Worm (Caenorhabditis elegans) whole organism, young adult: ENCODE data around the gene C52E4.12.

ENCODE experiments used
- B0035.1 ChIP-seq: sonication (generic microtip); optimal IDR thresholded peaks from 2 replicates; lab custom pipeline; 2016; ENCODE audit warnings: missing genetic modification characterization, mild to moderate bottlenecking, missing compliant biosample characterization, missing genotype, missing genetic modification reagents
- B0261.1 ChIP-seq: sonication (generic microtip); optimal IDR thresholded peaks from 2 replicates; lab custom pipeline; 2016; ENCODE audit warnings: mild to moderate bottlenecking, missing genetic modification characterization, moderate library complexity, missing compliant biosample characterization
- B0336.3 ChIP-seq: fragments of 200-800 bp; sonication (Bioruptor generic); IDR thresholded peaks from 2 replicates; pipeline ENCODE4 v1.3.6; 2022; ENCODE audit warnings: missing genetic modification characterization, missing compliant biosample characterization
- C06A6.2 ChIP-seq: fragments of 200-800 bp; sonication (Bioruptor generic); conservative IDR thresholded peaks from 2 replicates; pipeline ENCODE4 v1.3.6; 2022; ENCODE audit warnings: missing genetic modification characterization, missing compliant biosample characterization
- C17E4.6 ChIP-seq: fragments of 200-800 bp; sonication (Bioruptor generic); IDR thresholded peaks from 2 replicates; pipeline ENCODE4 v1.3.6; 2022; ENCODE audit warnings: missing genetic modification reagents, missing genetic modification characterization, missing compliant biosample characterization
- D2030.7 ChIP-seq: fragments of 200-800 bp; sonication (Bioruptor generic); IDR thresholded peaks from 2 replicates; pipeline ENCODE4 v1.3.6; 2022; ENCODE audit warnings: missing genetic modification reagents, missing genetic modification characterization, missing compliant biosample characterization
- F57C9.4 ChIP-seq: sonication (generic microtip); optimal IDR thresholded peaks from 2 replicates; lab custom pipeline; 2017; ENCODE audit warnings: mild to moderate bottlenecking, missing genetic modification characterization, missing compliant biosample characterization
- K11D2.4 ChIP-seq: fragments of 200-800 bp; sonication (Bioruptor generic); IDR thresholded peaks from 2 replicates; pipeline ENCODE4 v1.3.6; 2022; ENCODE audit warnings: missing genetic modification reagents, missing genetic modification characterization, missing compliant biosample characterization
- K12H6.12 ChIP-seq: fragments of 200-800 bp; sonication (Bioruptor generic); optimal IDR thresholded peaks from 2 replicates; lab custom pipeline; 2018; ENCODE audit warnings: mild to moderate bottlenecking, missing genetic modification characterization, missing compliant biosample characterization
- T07F8.4 ChIP-seq: sonication (generic microtip); optimal IDR thresholded peaks from 2 replicates; lab custom pipeline; 2016; ENCODE audit warnings: mild to moderate bottlenecking, missing genetic modification characterization, moderate library complexity, missing compliant biosample characterization
- Y53F4B.3 ChIP-seq: fragments of 200-800 bp; sonication (Bioruptor generic); IDR thresholded peaks from 2 replicates; pipeline ENCODE4 v1.3.6; 2022; ENCODE audit warnings: missing genetic modification reagents, missing genetic modification characterization, missing compliant biosample characterization
- Y53G8AR.9 ChIP-seq: fragments of 200-800 bp; sonication (Bioruptor generic); conservative IDR thresholded peaks from 2 replicates; pipeline ENCODE4 v1.3.6; 2022; ENCODE audit warnings: missing genetic modification reagents, missing genetic modification characterization, missing compliant biosample characterization
- Y67H2A.10 ChIP-seq: fragments of 200-800 bp; sonication (Bioruptor generic); conservative IDR thresholded peaks from 2 replicates; pipeline ENCODE4 v1.3.6; 2022; ENCODE audit warnings: missing genetic modification reagents, missing genetic modification characterization, missing compliant biosample characterization
- Y79H2A.3 ChIP-seq: fragments of 200-800 bp; sonication (Bioruptor generic); conservative IDR thresholded peaks from 2 replicates; pipeline ENCODE4 v1.3.6; 2022; ENCODE audit warnings: missing genetic modification reagents, missing genetic modification characterization, missing compliant biosample characterization
- Y95B8A.8 ChIP-seq: fragments of 200-800 bp; sonication (Bioruptor generic); IDR thresholded peaks from 2 replicates; pipeline ENCODE4 v1.3.6; 2022; ENCODE audit warnings: missing genetic modification reagents, missing genetic modification characterization, missing compliant biosample characterization
- athp-1 ChIP-seq: sonication (generic microtip); optimal IDR thresholded peaks from 2 replicates; lab custom pipeline; 2017; ENCODE audit warnings: mild to moderate bottlenecking, missing genetic modification characterization, missing compliant biosample characterization
- attf-5 ChIP-seq: fragments of 200-800 bp; sonication (Bioruptor generic); optimal IDR thresholded peaks from 2 replicates; lab custom pipeline; 2018; ENCODE audit warnings: mild to moderate bottlenecking, missing genetic modification characterization, missing compliant biosample characterization
- bed-1 ChIP-seq: fragments of 200-800 bp; sonication (Bioruptor generic); IDR thresholded peaks from 2 replicates; pipeline ENCODE4 v1.3.6; 2022; ENCODE audit warnings: missing genetic modification reagents, missing genetic modification characterization, missing compliant biosample characterization
- ccch-3 ChIP-seq: fragments of 200-800 bp; sonication (Bioruptor generic); optimal IDR thresholded peaks from 2 replicates; lab custom pipeline; 2018; ENCODE audit warnings: mild to moderate bottlenecking, missing genetic modification characterization, missing compliant biosample characterization
- cebp-1 ChIP-seq, 2 experiments: fragments of 200-800 bp in 1 of 2; sonication (Bioruptor generic) in 1 of 2; sonication (generic microtip) in 1 of 2; IDR thresholded peaks in 1 of 2; optimal IDR thresholded peaks in 1 of 2; 2 replicates each; pipeline versions ENCODE4 v1.3.6 to Lab custom; 2017 to 2022; ENCODE audit warnings: missing compliant biosample characterization in 2 of 2, missing genetic modification characterization in 2 of 2, mild to moderate bottlenecking in 1 of 2, missing genetic modification reagents in 1 of 2, moderate library complexity in 1 of 2
- ceh-27 ChIP-seq: fragments of 200-800 bp; sonication (Bioruptor generic); optimal IDR thresholded peaks from 2 replicates; lab custom pipeline; 2018; ENCODE audit warnings: mild to moderate bottlenecking, missing genetic modification characterization, moderate library complexity, missing compliant biosample characterization
- chd-7 ChIP-seq: sonication (generic microtip); optimal IDR thresholded peaks from 2 replicates; lab custom pipeline; 2016; ENCODE audit warnings: mild to moderate bottlenecking, missing genetic modification characterization, moderate library complexity, missing compliant biosample characterization
- egl-44 ChIP-seq: fragments of 200-800 bp; sonication (Bioruptor generic); IDR thresholded peaks from 2 replicates; pipeline ENCODE4 v1.3.6; 2022; ENCODE audit warnings: missing genetic modification reagents, missing genetic modification characterization, missing compliant biosample characterization
- egrh-3 ChIP-seq: fragments of 200-800 bp; sonication (Bioruptor generic); IDR thresholded peaks from 2 replicates; pipeline ENCODE4 v1.3.6; 2022; ENCODE audit warnings: missing genetic modification reagents, missing genetic modification characterization, missing compliant biosample characterization
- ekl-4 ChIP-seq: fragments of 200-800 bp; sonication (Bioruptor generic); IDR thresholded peaks from 2 replicates; pipeline ENCODE4 v1.3.6; 2022; ENCODE audit warnings: missing genetic modification reagents, missing genetic modification characterization, missing compliant biosample characterization
- hmg-20 ChIP-seq: fragments of 200-800 bp; sonication (Bioruptor generic); IDR thresholded peaks from 2 replicates; pipeline ENCODE4 v1.3.6; 2022; ENCODE audit warnings: missing genetic modification reagents, missing genetic modification characterization, missing compliant biosample characterization
- hrde-1 ChIP-seq: sonication (generic microtip); optimal IDR thresholded peaks from 2 replicates; lab custom pipeline; 2016; ENCODE audit warnings: missing genetic modification characterization, mild to moderate bottlenecking, missing compliant biosample characterization, moderate library complexity, missing genotype, missing genetic modification reagents, borderline replicate concordance
- lin-35 ChIP-seq, 3 experiments: fragments of 150-350 bp in 2 of 3; sonication (generic microtip) in 1 of 3; optimal IDR thresholded peaks; 2 replicates each; lab custom pipeline; 2014 to 2018; ENCODE audit warnings: missing biosample characterization in 3 of 3, missing genetic modification characterization in 3 of 3, missing genetic modification reagents in 3 of 3
- lin-40 ChIP-seq: sonication (generic microtip); optimal IDR thresholded peaks from 2 replicates; lab custom pipeline; 2016; ENCODE audit warnings: missing genetic modification characterization, mild to moderate bottlenecking, missing compliant biosample characterization, missing genotype, missing genetic modification reagents
- lir-1 ChIP-seq: fragments of 200-800 bp; sonication (Bioruptor generic); conservative IDR thresholded peaks from 2 replicates; pipeline ENCODE4 v1.3.6; 2022; ENCODE audit warnings: missing genetic modification reagents, missing genetic modification characterization, missing compliant biosample characterization
- madf-6 ChIP-seq: fragments of 200-800 bp; sonication (Bioruptor generic); IDR thresholded peaks from 2 replicates; pipeline ENCODE4 v1.3.6; 2022; ENCODE audit warnings: missing genetic modification reagents, missing genetic modification characterization, missing compliant biosample characterization
- mcd-1 ChIP-seq: fragments of 200-800 bp; sonication (Bioruptor generic); IDR thresholded peaks from 2 replicates; pipeline ENCODE4 v1.3.6; 2022; ENCODE audit warnings: missing genetic modification reagents, missing genetic modification characterization, missing compliant biosample characterization
- mes-4 ChIP-seq: sonication (generic microtip); optimal IDR thresholded peaks from 2 replicates; lab custom pipeline; 2016; ENCODE audit warnings: missing genotype, missing genetic modification characterization, missing compliant biosample characterization
- nfyb-1 ChIP-seq: fragments of 200-800 bp; sonication (Bioruptor generic); IDR thresholded peaks from 2 replicates; pipeline ENCODE4 v1.3.6; 2022; ENCODE audit warnings: missing genetic modification reagents, missing genetic modification characterization, missing compliant biosample characterization
- pbrm-1 ChIP-seq: fragments of 200-800 bp; sonication (Bioruptor generic); IDR thresholded peaks from 2 replicates; pipeline ENCODE4 v1.3.6; 2022; ENCODE audit warnings: missing genetic modification reagents, missing genetic modification characterization, missing compliant biosample characterization
- pha-4 ChIP-seq: fragments of 150-350 bp; sonication (generic microtip); optimal IDR thresholded peaks from 2 replicates; lab custom pipeline; 2014; ENCODE audit warnings: missing biosample characterization, missing genetic modification reagents, missing genetic modification characterization
- rcor-1 ChIP-seq: fragments of 200-800 bp; sonication (Bioruptor generic); IDR thresholded peaks from 2 replicates; pipeline ENCODE4 v1.3.6; 2022; ENCODE audit warnings: missing genetic modification reagents, missing genetic modification characterization, missing compliant biosample characterization
- rec-8 ChIP-seq, 2 experiments: sonication (generic microtip); optimal IDR thresholded peaks; 2 replicates each; lab custom pipeline; 2016; ENCODE audit warnings: mild to moderate bottlenecking in 2 of 2, missing genetic modification characterization in 2 of 2, missing genetic modification reagents in 2 of 2, missing genotype in 2 of 2, missing biosample characterization in 1 of 2, missing compliant biosample characterization in 1 of 2, moderate library complexity in 1 of 2
- snpc-1.1 ChIP-seq: sonication (generic microtip); optimal IDR thresholded peaks from 2 replicates; lab custom pipeline; 2017; ENCODE audit warnings: missing genetic modification characterization, mild to moderate bottlenecking, missing compliant biosample characterization, antibody characterized with exemption, moderate library complexity, missing genotype, missing genetic modification reagents; ENCODE audit not compliant: insufficient read depth
- snpc-1.3 ChIP-seq: sonication (generic microtip); optimal IDR thresholded peaks from 2 replicates; lab custom pipeline; 2017; ENCODE audit warnings: missing genetic modification characterization, mild to moderate bottlenecking, missing compliant biosample characterization, antibody characterized with exemption, moderate library complexity, missing genotype, missing genetic modification reagents; ENCODE audit not compliant: insufficient read depth
- snpc-4 ChIP-seq, 5 experiments: fragments of 150-350 bp in 1 of 5; sonication (generic microtip) in 4 of 5; optimal IDR thresholded peaks; 2 replicates each; lab custom pipeline; 2014 to 2018; ENCODE audit warnings: missing genetic modification characterization in 5 of 5, missing biosample characterization in 3 of 5, antibody characterized with exemption in 2 of 5, mild to moderate bottlenecking in 2 of 5, missing compliant biosample characterization in 2 of 5, missing genotype in 2 of 5, moderate library complexity in 2 of 5, missing genetic modification reagents in 1 of 5
- tlf-1 ChIP-seq: fragments of 200-800 bp; sonication (Bioruptor generic); optimal IDR thresholded peaks from 2 replicates; lab custom pipeline; 2018; ENCODE audit warnings: mild to moderate bottlenecking, missing genetic modification characterization, missing compliant biosample characterization
- ztf-18 ChIP-seq: sonication (generic microtip); optimal IDR thresholded peaks from 2 replicates; lab custom pipeline; 2016; ENCODE audit warnings: missing genotype, mild to moderate bottlenecking, missing genetic modification characterization, missing compliant biosample characterization
- ztf-22 ChIP-seq: fragments of 200-800 bp; sonication (Bioruptor generic); optimal IDR thresholded peaks from 2 replicates; lab custom pipeline; 2018; ENCODE audit warnings: mild to moderate bottlenecking, missing genetic modification characterization, moderate library complexity, missing compliant biosample characterization
- ztf-25 ChIP-seq: fragments of 200-800 bp; sonication (Bioruptor generic); IDR thresholded peaks from 2 replicates; pipeline ENCODE4 v1.3.6; 2022; ENCODE audit warnings: missing genetic modification reagents, missing genetic modification characterization, missing compliant biosample characterization
- ztf-6 ChIP-seq: fragments of 200-800 bp; sonication (Bioruptor generic); IDR thresholded peaks from 2 replicates; pipeline ENCODE4 v1.3.6; 2022; ENCODE audit warnings: missing genetic modification reagents, missing genetic modification characterization, missing compliant biosample characterization

The C52E4.12 gene

DNA sequence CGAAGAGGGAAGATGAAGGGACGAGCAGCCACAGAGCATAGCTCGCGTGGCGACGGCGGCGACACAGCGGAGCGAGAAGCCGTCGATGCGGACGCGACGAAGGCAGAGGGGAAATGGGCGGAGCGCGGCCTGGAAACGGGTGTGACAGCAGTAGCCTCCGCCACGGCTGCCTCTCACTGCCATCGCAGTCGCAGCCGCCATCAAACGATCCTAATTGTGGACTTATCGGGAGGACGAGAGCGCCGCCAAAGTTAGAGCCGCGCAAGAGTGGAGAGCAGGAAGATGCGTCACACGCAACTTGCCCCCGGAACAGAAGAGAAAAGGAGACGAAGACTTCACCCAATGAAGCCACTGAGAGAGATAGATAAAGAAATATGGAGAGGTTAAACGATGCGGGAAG, 28.3 kb downstream of the C52E4.12 start (continued):
- TF ChIP-seq snpc-4 (GFP tag; optimal IDR thresholded peaks at IDR 0.05; lab: Kevin White, UChicago) (no peak), snpc-4 (tag; optimal IDR thresholded peaks at IDR 0.05; lab: Kevin White, UChicago) (peak in 1 of 4 experiments; percentile 7), ztf-6 (GFP tag; lab: Robert Waterston, UW) (no peak), ceh-27 (peak; percentile 14), Y95B8A.8 (GFP tag; lab: Robert Waterston, UW) (no peak), athp-1 (tag; lab: Kevin White, UChicago) (no peak), nfyb-1 (GFP tag; lab: Robert Waterston, UW) (0 out of 2 replicates have a peak, but pooled peaks have one; percentile 57), F57C9.4 (tag; lab: Kevin White, UChicago) (no peak), pha-4 (tag; lab: Kevin White, UChicago) (no peak), hrde-1 (tag; lab: Kevin White, UChicago) (no peak), K11D2.4 (GFP tag; lab: Robert Waterston, UW) (no peak), lin-40 (tag; lab: Kevin White, UChicago) (peak; percentile 23), ztf-18 (tag; lab: Kevin White, UChicago) (no peak), snpc-1.3 (tag; lab: Kevin White, UChicago) (no peak), egrh-3 (GFP tag; lab: Robert Waterston, UW) (peak; percentile 93), mcd-1 (GFP tag; lab: Robert Waterston, UW) (peak; percentile 28; the same call in 1 of the 2 replicates), cebp-1 (GFP tag; IDR thresholded peaks at IDR 0.05; lab: Robert Waterston, UW) (0 out of 2 replicates have a peak, but pooled peaks have one; percentile 49), cebp-1 (tag; optimal IDR thresholded peaks at IDR 0.05; lab: Kevin White, UChicago) (peak; percentile 10), Y79H2A.3 (GFP tag; lab: Robert Waterston, UW) (no peak), tlf-1 (GFP tag; lab: Kevin White, UChicago) (no peak), madf-6 (GFP tag; lab: Robert Waterston, UW) (no peak), ccch-3 (GFP tag; lab: Kevin White, UChicago) (no peak), C17E4.6 (GFP tag; lab: Robert Waterston, UW) (no peak), pbrm-1 (GFP tag; lab: Robert Waterston, UW) (no peak), Y53G8AR.9 (GFP tag; lab: Robert Waterston, UW) (no peak), ekl-4 (GFP tag; lab: Robert Waterston, UW) (no peak), B0035.1 (tag; lab: Kevin White, UChicago) (no peak), K12H6.12 (tag; lab: Kevin White, UChicago) (peak; percentile 49), egl-44 (no peak), ztf-25 (GFP tag; lab: Robert Waterston, UW) (0 out of 2 replicates have a peak, but pooled peaks have one; percentile 7), mes-4 (tag; lab: Kevin White, UChicago) (no peak), lir-1 (no peak), snpc-1.1 (no peak), Y67H2A.10 (no peak), rcor-1 (GFP tag; lab: Robert Waterston, UW) (no peak), Y53F4B.3 (GFP tag; lab: Robert Waterston, UW) (no peak), T07F8.4 (tag; lab: Kevin White, UChicago) (no peak), B0336.3 (GFP tag; lab: Robert Waterston, UW) (0 out of 2 replicates have a peak, but pooled peaks have one; percentile 42), B0261.1 (tag; lab: Kevin White, UChicago) (no peak), D2030.7 (GFP tag; lab: Robert Waterston, UW) (no peak), bed-1 (no peak), C06A6.2 (GFP tag; lab: Robert Waterston, UW) (0 out of 2 replicates have a peak, but pooled peaks have one; percentile 12), attf-5 (no peak), ztf-22 (no peak), hmg-20 (GFP tag; lab: Robert Waterston, UW) (no peak), chd-7 (no peak), lin-35 (GFP tag; optimal IDR thresholded peaks at IDR 0.05; lab: Kevin White, UChicago) (no peak), rec-8 (tag; optimal IDR thresholded peaks at IDR 0.05; lab: Kevin White, UChicago) (no peak)
